Worm (Caenorhabditis elegans) whole organism, midembryonic: Measurements from ENCODE around the gene glrx-22.

Source experiments
- T22C8.4 ChIP-seq: fragments of 200-800 bp; sonication (Bioruptor generic); IDR thresholded peaks from 2 replicates; pipeline ENCODE4 v1.3.6; 2022; ENCODE audit warnings: missing genetic modification characterization, missing compliant biosample characterization
- cog-1 ChIP-seq: sonication (generic microtip); optimal IDR thresholded peaks from 2 replicates; lab custom pipeline; 2016; ENCODE audit warnings: missing genetic modification characterization, missing compliant biosample characterization
- flt-1 ChIP-seq: fragments of 200-800 bp; sonication (Bioruptor generic); IDR thresholded peaks from 2 replicates; pipeline ENCODE4 v1.3.6; 2022; ENCODE audit warnings: missing genetic modification characterization, missing compliant biosample characterization
- med-1 ChIP-seq: sonication (generic microtip); optimal IDR thresholded peaks from 2 replicates; lab custom pipeline; 2017; ENCODE audit warnings: missing genetic modification characterization, mild to moderate bottlenecking, missing compliant biosample characterization, antibody characterized with exemption, missing genetic modification reagents; ENCODE audit not compliant: insufficient read depth
- ref-1 ChIP-seq: fragments of 200-800 bp; sonication (Bioruptor generic); conservative IDR thresholded peaks from 2 replicates; pipeline ENCODE4 v1.3.6; 2022; ENCODE audit warnings: missing genetic modification reagents, missing genetic modification characterization, missing compliant biosample characterization
- ztf-23 ChIP-seq: fragments of 200-800 bp; sonication (Bioruptor generic); IDR thresholded peaks from 2 replicates; pipeline ENCODE4 v1.3.6; 2022; ENCODE audit warnings: missing genetic modification reagents, missing genetic modification characterization, missing compliant biosample characterization
- ztf-29 ChIP-seq: fragments of 200-800 bp; sonication (Bioruptor generic); IDR thresholded peaks from 2 replicates; pipeline ENCODE4 v1.3.6; 2022; ENCODE audit warnings: missing genetic modification reagents, missing genetic modification characterization, missing compliant biosample characterization

ce11 chrIV:8205272-8206098 is 4.5 kb upstream of the glrx-22 start, which contains the start of gene hgrs-1:
- TF ChIP-seq med-1 (GFP tag; lab: Kevin White, UChicago) (no peak), flt-1 (GFP tag; lab: Robert Waterston, UW) (no peak), ref-1 (GFP tag; lab: Robert Waterston, UW) (no peak), cog-1 (tag; lab: Kevin White, UChicago) (no peak), ztf-23 (GFP tag; lab: Robert Waterston, UW) (no peak), T22C8.4 (GFP tag; lab: Robert Waterston, UW) (no peak), ztf-29 (GFP tag; lab: Robert Waterston, UW) (no peak)
